Fruit fly (Drosophila melanogaster) whole organism, embryonic: ENCODE measurements around the gene CG16953.

Experiments used
- ATbp ChIP-seq: fragments of 200-800 bp; sonication (Bioruptor generic); optimal IDR thresholded peaks from 2 replicates; lab custom pipeline; 2017; ENCODE audit warnings: missing biosample characterization, mild to moderate bottlenecking, missing genetic modification characterization, missing genetic modification reagents
- Aef1 ChIP-seq: fragments of 200-800 bp; sonication (Bioruptor generic); IDR thresholded peaks from 3 replicates; pipeline ENCODE4 v1.3.6; 2022; ENCODE audit warnings: missing biosample characterization, missing genetic modification characterization
- CG10654 ChIP-seq: fragments of 200-800 bp; sonication (Bioruptor generic); optimal IDR thresholded peaks from 2 replicates; lab custom pipeline; 2016; ENCODE audit warnings: missing biosample characterization, missing genetic modification characterization
- CG11093 ChIP-seq: fragments of 200-800 bp; sonication (Bioruptor generic); IDR thresholded peaks from 3 replicates; pipeline ENCODE4 v1.3.6; 2022; ENCODE audit warnings: missing biosample characterization, missing genetic modification characterization
- CG11723 ChIP-seq: fragments of 200-800 bp; sonication (Bioruptor generic); optimal IDR thresholded peaks from 2 replicates; lab custom pipeline; 2017; ENCODE audit warnings: missing biosample characterization, mild to moderate bottlenecking, missing genetic modification characterization
- CG12219 ChIP-seq: fragments of 200-800 bp; sonication (Bioruptor generic); optimal IDR thresholded peaks from 3 replicates; lab custom pipeline; 2018; ENCODE audit warnings: missing biosample characterization, mild to moderate bottlenecking, missing genetic modification characterization
- CG1233 ChIP-seq: fragments of 200-800 bp; sonication (Bioruptor generic); optimal IDR thresholded peaks from 4 replicates; lab custom pipeline; 2018; ENCODE audit warnings: missing biosample characterization, mild to moderate bottlenecking, missing genetic modification characterization
- CG12659 ChIP-seq: fragments of 200-800 bp; sonication (Bioruptor generic); optimal IDR thresholded peaks from 3 replicates; lab custom pipeline; 2017; ENCODE audit warnings: mild to moderate bottlenecking, missing biosample characterization, missing genetic modification reagents, missing genetic modification characterization
- CG13775 ChIP-seq: fragments of 200-800 bp; sonication (Bioruptor generic); optimal IDR thresholded peaks from 3 replicates; lab custom pipeline; 2017; ENCODE audit warnings: missing biosample characterization, mild to moderate bottlenecking, missing genetic modification characterization
- CG15269 ChIP-seq: fragments of 200-800 bp; sonication (Bioruptor generic); optimal IDR thresholded peaks from 2 replicates; lab custom pipeline; 2018; ENCODE audit warnings: missing biosample characterization, mild to moderate bottlenecking, missing genetic modification characterization, moderate library complexity
- CG15696 ChIP-seq: fragments of 200-800 bp; sonication (Bioruptor generic); optimal IDR thresholded peaks from 2 replicates; lab custom pipeline; 2019; ENCODE audit warnings: missing biosample characterization, mild to moderate bottlenecking, missing genetic modification characterization, moderate library complexity
- CG1832 ChIP-seq: fragments of 200-800 bp; sonication (Bioruptor generic); optimal IDR thresholded peaks from 2 replicates; lab custom pipeline; 2017; ENCODE audit warnings: missing biosample characterization, mild to moderate bottlenecking, missing genetic modification characterization, inconsistent platforms
- CG18599 ChIP-seq: fragments of 200-800 bp; sonication (Bioruptor generic); optimal IDR thresholded peaks from 3 replicates; lab custom pipeline; 2017; ENCODE audit warnings: missing biosample characterization, missing genetic modification characterization, mild to moderate bottlenecking, moderate library complexity, missing genetic modification reagents
- CG2202 ChIP-seq: fragments of 200-800 bp; sonication (Bioruptor generic); optimal IDR thresholded peaks from 2 replicates; lab custom pipeline; 2018; ENCODE audit warnings: missing biosample characterization, mild to moderate bottlenecking, missing genetic modification characterization
- CG3065 ChIP-seq: fragments of 200-800 bp; sonication (Bioruptor generic); optimal IDR thresholded peaks from 2 replicates; lab custom pipeline; 2016; ENCODE audit warnings: missing biosample characterization, missing genetic modification characterization
- CG31441 ChIP-seq: fragments of 200-800 bp; sonication (Bioruptor generic); IDR thresholded peaks from 2 replicates; pipeline ENCODE4 v1.3.6; 2022; ENCODE audit warnings: missing biosample characterization, missing genetic modification characterization
- CG3726 ChIP-seq: fragments of 200-800 bp; sonication (Bioruptor generic); IDR thresholded peaks from 3 replicates; pipeline ENCODE4, ENCODE4 v1.3.6; 2022; ENCODE audit warnings: missing biosample characterization, missing genetic modification characterization
- CG42726 ChIP-seq: fragments of 200-800 bp; sonication (Bioruptor generic); IDR thresholded peaks from 2 replicates; pipeline ENCODE4 v1.3.6; 2022; ENCODE audit warnings: missing biosample characterization, missing genetic modification characterization; ENCODE audit not compliant: partially characterized antibody
- CG6254 ChIP-seq: fragments of 200-800 bp; sonication (Bioruptor generic); optimal IDR thresholded peaks from 3 replicates; lab custom pipeline; 2017; ENCODE audit warnings: mild to moderate bottlenecking, missing biosample characterization, missing genetic modification reagents, missing genetic modification characterization
- CG7556 ChIP-seq: fragments of 200-800 bp; sonication (Bioruptor generic); optimal IDR thresholded peaks from 2 replicates; lab custom pipeline; 2017; ENCODE audit warnings: missing biosample characterization, mild to moderate bottlenecking, missing genetic modification characterization
- CG7987 ChIP-seq: fragments of 200-800 bp; sonication (Bioruptor generic); optimal IDR thresholded peaks from 2 replicates; lab custom pipeline; 2018; ENCODE audit warnings: missing biosample characterization, mild to moderate bottlenecking, missing genetic modification characterization, moderate library complexity
- CG8089 ChIP-seq: fragments of 200-800 bp; sonication (Bioruptor generic); optimal IDR thresholded peaks from 3 replicates; lab custom pipeline; 2016; ENCODE audit warnings: missing biosample characterization, missing genetic modification characterization
- CG8359 ChIP-seq: fragments of 200-800 bp; sonication (Bioruptor generic); optimal IDR thresholded peaks from 2 replicates; lab custom pipeline; 2017; ENCODE audit warnings: missing biosample characterization, mild to moderate bottlenecking, missing genetic modification characterization, borderline replicate concordance
- CHES-1-like ChIP-seq: fragments of 200-800 bp; sonication (Bioruptor generic); optimal IDR thresholded peaks from 2 replicates; lab custom pipeline; 2016; ENCODE audit warnings: missing biosample characterization, missing genetic modification characterization
- HLH3B ChIP-seq: fragments of 200-800 bp; sonication (Bioruptor generic); IDR thresholded peaks from 2 replicates; pipeline ENCODE4 v1.3.6; 2022; ENCODE audit warnings: missing biosample characterization, missing genetic modification characterization
- HmgD ChIP-seq: fragments of 200-800 bp; sonication (Bioruptor generic); optimal IDR thresholded peaks from 3 replicates; lab custom pipeline; 2016; ENCODE audit warnings: missing biosample characterization, missing genetic modification characterization
- Hsf ChIP-seq: fragments of 200-800 bp; sonication (Bioruptor generic); optimal IDR thresholded peaks from 3 replicates; lab custom pipeline; 2016; ENCODE audit warnings: missing biosample characterization, missing genetic modification characterization
- Lhr ChIP-seq: fragments of 200-800 bp; sonication (Bioruptor generic); optimal IDR thresholded peaks from 3 replicates; lab custom pipeline; 2017; ENCODE audit warnings: mild to moderate bottlenecking, missing biosample characterization, missing genetic modification reagents, missing genetic modification characterization
- Taf1 ChIP-seq: fragments of 200-800 bp; sonication (Bioruptor generic); IDR thresholded peaks from 2 replicates; pipeline ENCODE4 v1.3.6; 2022; ENCODE audit warnings: missing biosample characterization, missing genetic modification characterization
- bbx ChIP-seq: fragments of 200-800 bp; sonication (Bioruptor generic); IDR thresholded peaks from 2 replicates; pipeline ENCODE4 v1.3.6; 2022; ENCODE audit warnings: missing biosample characterization, missing genetic modification characterization; ENCODE audit not compliant: partially characterized antibody
- corto ChIP-seq: fragments of 200-800 bp; sonication (Bioruptor generic); optimal IDR thresholded peaks from 2 replicates; lab custom pipeline; 2016; ENCODE audit warnings: missing biosample characterization, mild to moderate bottlenecking, missing genetic modification characterization, moderate library complexity
- dan ChIP-seq: fragments of 200-800 bp; sonication (Bioruptor generic); IDR thresholded peaks from 2 replicates; pipeline ENCODE4 v1.3.6; 2022; ENCODE audit warnings: missing biosample characterization, missing genetic modification characterization
- ftz-f1 ChIP-seq: fragments of 200-800 bp; sonication (Bioruptor generic); optimal IDR thresholded peaks from 2 replicates; lab custom pipeline; 2016; ENCODE audit warnings: missing biosample characterization, missing genetic modification characterization
- gfzf ChIP-seq: fragments of 200-800 bp; sonication (Bioruptor generic); optimal IDR thresholded peaks from 2 replicates; lab custom pipeline; 2016; ENCODE audit warnings: missing biosample characterization, mild to moderate bottlenecking, missing genetic modification characterization, moderate library complexity
- gt ChIP-seq: fragments of 200-800 bp; sonication (Bioruptor generic); IDR thresholded peaks from 2 replicates; pipeline ENCODE4 v1.3.6; 2022; ENCODE audit warnings: missing biosample characterization, missing genetic modification characterization
- hbn ChIP-seq: fragments of 200-800 bp; sonication (Bioruptor generic); IDR thresholded peaks from 2 replicates; pipeline ENCODE4 v1.3.6; 2022; ENCODE audit warnings: missing biosample characterization, missing genetic modification characterization; ENCODE audit not compliant: partially characterized antibody
- hkb ChIP-seq, 2 experiments: fragments of 200-800 bp in 1 of 2; fragments of >200 bp in 1 of 2; sonication (Bioruptor generic) in 1 of 2; IDR thresholded peaks in 1 of 2; optimal IDR thresholded peaks in 1 of 2; 2 replicates each; pipeline versions ENCODE4 v1.3.6 to Lab custom; 2017 to 2022; ENCODE audit warnings: missing biosample characterization in 1 of 2, missing genetic modification characterization in 1 of 2
- insv ChIP-seq, 2 experiments: fragments of 200-800 bp; sonication (Bioruptor generic); optimal IDR thresholded peaks; 3 replicates each; lab custom pipeline; 2016 to 2018; ENCODE audit warnings: missing biosample characterization in 2 of 2, missing genetic modification characterization in 2 of 2
- ken ChIP-seq: fragments of 200-800 bp; sonication (Bioruptor generic); IDR thresholded peaks from 3 replicates; pipeline ENCODE4 v1.3.6; 2022; ENCODE audit warnings: missing biosample characterization, missing genetic modification characterization
- kni ChIP-seq: fragments of 200-800 bp; sonication (Bioruptor generic); optimal IDR thresholded peaks from 3 replicates; lab custom pipeline; 2017; ENCODE audit warnings: mild to moderate bottlenecking, missing biosample characterization, missing genetic modification reagents, missing genetic modification characterization
- mld ChIP-seq: fragments of 200-800 bp; sonication (Bioruptor generic); IDR thresholded peaks from 3 replicates; pipeline ENCODE4 v1.3.6; 2022; ENCODE audit warnings: missing biosample characterization, missing genetic modification characterization; ENCODE audit not compliant: partially characterized antibody
- nom ChIP-seq: fragments of 200-800 bp; sonication (Bioruptor generic); optimal IDR thresholded peaks from 2 replicates; lab custom pipeline; 2017; ENCODE audit warnings: missing biosample characterization, missing genetic modification characterization, mild to moderate bottlenecking, moderate library complexity, missing genetic modification reagents
- odd ChIP-seq: fragments of 200-800 bp; sonication (Bioruptor generic); optimal IDR thresholded peaks from 2 replicates; lab custom pipeline; 2017; ENCODE audit warnings: missing biosample characterization, mild to moderate bottlenecking, missing genetic modification characterization
- phol ChIP-seq: fragments of 200-800 bp; sonication (Bioruptor generic); optimal IDR thresholded peaks from 3 replicates; lab custom pipeline; 2018; ENCODE audit warnings: missing biosample characterization, mild to moderate bottlenecking, missing genetic modification characterization, moderate library complexity
- seq ChIP-seq: fragments of 200-800 bp; sonication (Bioruptor generic); IDR thresholded peaks from 2 replicates; pipeline ENCODE4 v1.3.6; 2022; ENCODE audit warnings: missing biosample characterization, missing genetic modification characterization
- sima ChIP-seq: fragments of 200-800 bp; sonication (Bioruptor generic); optimal IDR thresholded peaks from 2 replicates; lab custom pipeline; 2016; ENCODE audit warnings: missing biosample characterization, missing genetic modification characterization
- wor ChIP-seq: fragments of 200-800 bp; sonication (Bioruptor generic); IDR thresholded peaks from 2 replicates; pipeline ENCODE4 v1.3.6; 2022; ENCODE audit warnings: missing biosample characterization, missing genetic modification characterization
- zfh1 ChIP-seq: fragments of 200-800 bp; sonication (Bioruptor generic); IDR thresholded peaks from 3 replicates; pipeline ENCODE4 v1.3.6; 2022; ENCODE audit warnings: missing biosample characterization, missing genetic modification characterization
- zfh2 ChIP-seq: fragments of 200-800 bp; sonication (Bioruptor generic); optimal IDR thresholded peaks from 2 replicates; lab custom pipeline; 2016; ENCODE audit warnings: missing biosample characterization, missing genetic modification characterization

Gene CG16953

dm6 chr3R:20579816-20580215, 5.8 kb downstream of the CG16953 start, which contains the start of the genes EloB and Srp14 (continued):
- TF ChIP-seq CG2202 (peak; percentile 67), CG8359 (no peak), CG6254 (GFP tag; lab: Kevin White, UChicago) (no peak), CG12659 (GFP tag; lab: Kevin White, UChicago) (peak; percentile 90), CG7987 (GFP tag; lab: Kevin White, UChicago) (peak; percentile 77), CG12219 (GFP tag; lab: Kevin White, UChicago) (peak; percentile 61), CG31441 (GFP tag; lab: Robert Waterston, UW) (peak; percentile 80; the same call in 1 of the 2 replicates), mld (peak; percentile 92), bbx (peak; percentile 96), CG8089 (GFP tag; lab: Kevin White, UChicago) (peak; percentile 60), ftz-f1 (peak; percentile 100), CG3726 (0 out of 3 replicates have a peak, but pooled peaks have one; percentile 13), CG1233 (GFP tag; lab: Kevin White, UChicago) (peak; percentile 74), zfh2 (GFP tag; lab: Kevin White, UChicago) (peak; percentile 90), CG11723 (GFP tag; lab: Kevin White, UChicago) (peak; percentile 64), CG42726 (GFP tag; lab: Robert Waterston, UW) (peak; percentile 95), dan (GFP tag; lab: Robert Waterston, UW) (no peak), CG7556 (GFP tag; lab: Kevin White, UChicago) (peak; percentile 68), wor (0 out of 2 replicates have a peak, but pooled peaks have one; percentile 33), CG1832 (GFP tag; lab: Kevin White, UChicago) (no peak), CG15696 (tag; lab: Kevin White, UChicago) (peak; percentile 87), seq (GFP tag; lab: Robert Waterston, UW) (peak; percentile 74), CG11093 (0 out of 3 replicates have a peak, but pooled peaks have one; percentile 11), HmgD (peak; percentile 49), nom (GFP tag; lab: Kevin White, UChicago) (peak; percentile 17), Hsf (GFP tag; lab: Kevin White, UChicago) (peak; percentile 89), zfh1 (GFP tag; lab: Robert Waterston, UW) (peak; percentile 83), Lhr (GFP tag; lab: Kevin White, UChicago) (peak; percentile 77), CG13775 (peak; percentile 87), hbn (GFP tag; lab: Robert Waterston, UW) (peak; percentile 97), Aef1 (peak; percentile 66), phol (tag; lab: Kevin White, UChicago) (peak; percentile 88), corto (GFP tag; lab: Kevin White, UChicago) (no peak), ATbp (peak; percentile 24), gt (no peak; the same call in 1 of the 2 replicates), CHES-1-like (peak; percentile 86), kni (GFP tag; lab: Kevin White, UChicago) (peak; percentile 54), CG3065 (GFP tag; lab: Kevin White, UChicago) (peak; percentile 74), sima (GFP tag; lab: Kevin White, UChicago) (peak; percentile 1), gfzf (peak; percentile 78), CG10654 (GFP tag; lab: Kevin White, UChicago) (peak; percentile 71), CG18599 (GFP tag; lab: Kevin White, UChicago) (no peak), insv (GFP tag; optimal IDR thresholded peaks at IDR 0.05; lab: Kevin White, UChicago) (peak in 1 of 2 experiments; percentile 52), ken (peak; percentile 59; the same call in 1 of the 3 replicates), hkb (optimal IDR thresholded peaks at IDR 0.05; lab: Kevin White, UChicago) (peak; percentile 43), hkb (GFP tag; IDR thresholded peaks at IDR 0.05; lab: Robert Waterston, UW) (peak; percentile 78), HLH3B (GFP tag; lab: Robert Waterston, UW) (peak; percentile 63), CG15269 (tag; lab: Kevin White, UChicago) (no peak), odd (GFP tag; lab: Kevin White, UChicago) (no peak), Taf1 (GFP tag; lab: Robert Waterston, UW) (peak; percentile 44; the same call in 1 of the 2 replicates)
